Worm (Caenorhabditis elegans): ENCODE data around the gene Y43F8B.11.

Y43F8B.11 gene

ce11 chrV:19502579-19503151 is 32.2 kb downstream of the Y43F8B.11 start, which contains the start of gene Y43F8B.3:
Y43F8B.3 (plus strand) TSS chrV:19503101.
- TF ChIP-seq elt-1 (tag; optimal IDR thresholded peaks at IDR 0.05) (no peak), nhr-21 (tag; optimal IDR thresholded peaks at IDR 0.05) (no peak), nhr-77 (tag; optimal IDR thresholded peaks at IDR 0.05) (no peak), alr-1 (tag; optimal IDR thresholded peaks at IDR 0.05) (no peak), nhr-10 (tag; optimal IDR thresholded peaks at IDR 0.05) (no peak), unc-39 (tag; optimal IDR thresholded peaks at IDR 0.05) (no peak), lsy-2 (tag; optimal IDR thresholded peaks at IDR 0.05) (no peak), nhr-6 (tag; optimal IDR thresholded peaks at IDR 0.05) (no peak), ZK546.5 (tag; optimal IDR thresholded peaks at IDR 0.05) (no peak), fos-1 (tag; optimal IDR thresholded peaks at IDR 0.05) (no peak), unc-62 (GFP tag; optimal IDR thresholded peaks at IDR 0.05) (no peak)

DNA sequence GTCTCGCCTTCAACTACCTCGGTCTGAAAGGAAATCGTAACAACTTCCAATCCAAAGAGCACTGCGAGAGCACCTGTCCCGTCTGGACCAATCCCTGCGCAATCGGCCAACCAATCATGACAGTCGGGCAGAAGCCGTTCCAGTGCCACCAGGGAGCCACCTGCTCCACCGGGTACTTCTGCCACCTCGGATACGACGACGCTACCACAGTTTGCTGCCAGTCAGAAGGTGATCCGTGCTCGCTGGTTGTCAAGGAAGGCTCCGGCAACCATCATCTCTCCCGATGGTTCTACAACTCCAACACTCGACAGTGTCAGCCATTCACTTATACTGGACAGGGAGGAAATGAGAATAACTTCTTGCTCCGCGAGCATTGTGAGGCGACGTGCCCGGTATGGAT is 38.6 kb downstream of the Y43F8B.11 start:
- TF ChIP-seq egl-27 (tag; optimal IDR thresholded peaks at IDR 0.05) = no peak
- TF ChIP-seq ztf-1 (GFP tag; conservative IDR thresholded peaks at IDR 0.05) = no peak
- TF ChIP-seq lin-39 (tag; optimal IDR thresholded peaks at IDR 0.05) = no peak
- no peak for TF ChIP-seq mbf-1 (tag; optimal IDR thresholded peaks at IDR 0.05)

- TF ChIP-seq nhr-21 (tag; optimal IDR thresholded peaks at IDR 0.05) = no peak
- no peak for TF ChIP-seq lin-11 (tag; optimal IDR thresholded peaks at IDR 0.05)
- TF ChIP-seq nhr-129 (tag; optimal IDR thresholded peaks at IDR 0.05) = no peak
- no peak for TF ChIP-seq lsy-2 (tag; optimal IDR thresholded peaks at IDR 0.05)
- no peak for TF ChIP-seq skn-1 (tag; optimal IDR thresholded peaks at IDR 0.05)
- TF ChIP-seq fos-1 (tag; optimal IDR thresholded peaks at IDR 0.05) = no peak
- TF ChIP-seq gmeb-1 (tag; optimal IDR thresholded peaks at IDR 0.05) = no peak
- TF ChIP-seq nhr-23 (tag; optimal IDR thresholded peaks at IDR 0.05) = no peak
- no peak for TF ChIP-seq mab-5 (tag; optimal IDR thresholded peaks at IDR 0.05)
- no peak for TF ChIP-seq ztf-1 (GFP tag; conservative IDR thresholded peaks at IDR 0.05)
Observed at ce11 chrV:19510352-19510751, 39.9 kb downstream of the Y43F8B.11 start.

- TF ChIP-seq mbf-1 (tag; optimal IDR thresholded peaks at IDR 0.05) = no peak
- TF ChIP-seq lin-13 (GFP tag; optimal IDR thresholded peaks at IDR 0.05) = no peak
- no peak for TF ChIP-seq egl-27 (tag; optimal IDR thresholded peaks at IDR 0.05)
- no peak for TF ChIP-seq nhr-6 (tag; optimal IDR thresholded peaks at IDR 0.05)
- no peak for TF ChIP-seq nhr-12 (tag; optimal IDR thresholded peaks at IDR 0.05)
- TF ChIP-seq unc-55 (GFP tag; optimal IDR thresholded peaks at IDR 0.05) = no peak
- TF ChIP-seq alr-1 (tag; optimal IDR thresholded peaks at IDR 0.05) = no peak
- TF ChIP-seq mdl-1 (tag; optimal IDR thresholded peaks at IDR 0.05) = no peak
- no peak for TF ChIP-seq ceh-82 (tag; optimal IDR thresholded peaks at IDR 0.05)
- TF ChIP-seq ZK546.5 (tag; optimal IDR thresholded peaks at IDR 0.05) = no peak
- TF ChIP-seq nhr-129 (tag; optimal IDR thresholded peaks at IDR 0.05) = no peak
- TF ChIP-seq elt-3 (tag; optimal IDR thresholded peaks at IDR 0.05) = no peak
- TF ChIP-seq unc-62 (GFP tag; optimal IDR thresholded peaks at IDR 0.05) = no peak
- no peak for TF ChIP-seq R02D3.7 (tag; optimal IDR thresholded peaks at IDR 0.05)
- no peak for TF ChIP-seq ztf-11 (tag; optimal IDR thresholded peaks at IDR 0.05)
- TF ChIP-seq nhr-25 (tag; optimal IDR thresholded peaks at IDR 0.05) = no peak
- TF ChIP-seq lin-39 (tag; optimal IDR thresholded peaks at IDR 0.05) = no peak
- no peak for TF ChIP-seq aly-2 (tag; optimal IDR thresholded peaks at IDR 0.05)
Observed at ce11 chrV:19510925-19511324, 40.4 kb downstream of the Y43F8B.11 start.

DNA sequence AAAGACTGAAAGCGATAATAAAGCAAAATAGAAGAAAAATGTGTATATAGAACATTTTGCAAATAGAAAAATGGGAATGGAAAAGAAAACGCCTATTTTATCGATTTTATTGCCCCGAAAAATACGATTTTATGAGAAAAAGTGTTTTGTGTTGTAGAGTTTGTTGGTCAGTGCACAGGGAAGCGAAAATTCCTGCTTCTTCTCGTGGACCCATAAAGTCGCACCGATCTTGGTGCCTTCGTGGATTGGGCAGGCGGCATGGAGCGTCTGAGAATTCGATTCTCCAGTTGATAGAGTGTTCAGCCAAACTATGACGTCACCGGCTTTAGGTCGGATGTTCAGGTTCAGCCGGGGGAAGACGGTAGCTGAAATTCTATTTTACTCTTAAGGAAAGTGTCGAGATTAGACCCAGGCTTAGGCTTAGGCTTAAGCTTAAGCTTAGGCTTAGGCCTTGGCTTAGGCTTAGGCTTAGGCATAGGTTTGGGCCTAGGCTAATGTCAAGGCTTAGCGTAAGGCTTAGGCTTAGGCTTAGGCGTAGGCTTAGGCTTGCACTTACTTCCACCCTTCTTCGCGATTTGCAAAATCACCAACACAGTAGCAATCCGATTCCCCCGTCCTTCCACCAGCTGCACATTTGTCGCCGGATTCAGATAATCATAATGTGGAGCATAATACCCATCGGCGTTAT is 41.9 kb downstream of the Y43F8B.11 start, which contains the start of gene Y43F8B.19:
Gene Y43F8B.19 (minus strand): TSS at position 51 of the 688 bp plus-strand sequence.
- no peak for TF ChIP-seq sma-3 (GFP tag; optimal IDR thresholded peaks at IDR 0.05)
- TF ChIP-seq unc-39 (tag; optimal IDR thresholded peaks at IDR 0.05) = no peak
- TF ChIP-seq alr-1 (tag; optimal IDR thresholded peaks at IDR 0.05) = no peak
- TF ChIP-seq gmeb-1 (tag; optimal IDR thresholded peaks at IDR 0.05) = no peak

DNA sequence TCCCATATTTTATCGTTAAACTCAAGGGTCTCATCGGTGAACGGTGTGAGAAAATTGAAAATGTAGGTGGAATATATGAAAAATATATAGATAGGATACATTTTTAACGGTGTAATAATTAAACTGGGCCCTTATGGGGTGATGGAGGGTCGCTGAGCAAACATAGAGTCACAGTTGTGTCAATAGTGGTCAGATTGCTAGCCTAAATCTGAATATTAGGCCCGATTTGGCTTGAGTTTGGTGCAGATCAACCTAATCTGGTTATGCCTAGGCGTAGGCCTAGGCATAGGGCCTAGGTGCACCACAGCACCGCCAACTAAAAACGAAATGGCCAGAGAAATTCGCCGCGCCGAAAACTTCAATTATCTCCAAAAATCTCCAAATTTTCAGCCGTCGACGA is 43.1 kb downstream of the Y43F8B.11 start, which contains the start of gene phy-4:
Gene phy-4 (minus strand): TSS at position 101 of the 400 bp plus-strand sequence.
- TF ChIP-seq Y55F3AM.14 (GFP tag; optimal IDR thresholded peaks at IDR 0.05) (no peak), mab-5 (tag; optimal IDR thresholded peaks at IDR 0.05) (no peak), blmp-1 (tag; optimal IDR thresholded peaks at IDR 0.05; ENCODE audit: insufficient read depth) (no peak), alr-1 (tag; optimal IDR thresholded peaks at IDR 0.05) (no peak), mbf-1 (tag; optimal IDR thresholded peaks at IDR 0.05) (no peak), ztf-4 (tag; optimal IDR thresholded peaks at IDR 0.05) (no peak), nhr-11 (tag; optimal IDR thresholded peaks at IDR 0.05) (no peak)
